Worm (Caenorhabditis elegans) whole organism, L4 larva: ENCODE results near the gene skr-18.
"Not testable (repeated sequence)": the region's sequence is repeated elsewhere in the genome, so short reads cannot be mapped to it uniquely, and the experiment has no call there.

Experiments used
- ama-1 ChIP-seq: fragments of 150-350 bp; optimal IDR thresholded peaks from 2 replicates; lab custom pipeline; 2014; ENCODE audit warnings: inconsistent platforms, mixed read lengths
- egl-27 ChIP-seq: sonication (generic microtip); optimal IDR thresholded peaks from 3 replicates; lab custom pipeline; 2017; ENCODE audit warnings: missing biosample characterization, missing genetic modification reagents, missing genetic modification characterization
- nhr-25 ChIP-seq: sonication (generic microtip); optimal IDR thresholded peaks from 2 replicates; lab custom pipeline; 2017; ENCODE audit warnings: missing genetic modification characterization, mild to moderate bottlenecking, missing compliant biosample characterization, antibody characterized with exemption, moderate library complexity, borderline replicate concordance; ENCODE audit not compliant: insufficient read depth

- not testable (repeated sequence) for TF ChIP-seq nhr-25 (tag; lab: Kevin White, UChicago); egl-27 (tag; lab: Kevin White, UChicago); ama-1 (lab: Kevin White, UChicago)
Observed at ce11 chrIV:769931-770544, 25.2 kb downstream of the skr-18 start.
